Worm (Caenorhabditis elegans): ENCODE measurements around the gene tat-3.

DNA sequence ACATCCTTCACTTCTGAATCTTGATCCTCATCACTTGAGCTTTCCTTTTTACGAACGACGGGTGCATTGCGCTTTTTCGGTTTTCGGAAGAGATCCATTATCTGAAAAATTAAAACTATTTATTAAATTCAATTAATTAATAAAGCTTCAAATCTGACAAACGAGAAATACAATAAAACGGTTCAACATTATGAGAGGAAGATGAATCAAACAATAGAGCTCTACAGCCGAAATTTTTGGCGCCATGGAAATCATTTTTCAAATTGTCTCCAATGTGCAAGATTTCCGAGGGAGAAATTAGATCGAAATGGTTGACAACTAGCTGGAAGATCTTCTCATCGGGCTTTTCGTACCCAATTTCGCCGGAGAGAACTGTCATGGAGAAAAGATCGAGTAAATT is 27.0 kb upstream of the tat-3 start, which contains the start of gene rnf-113:
- TF ChIP-seq snpc-4 (tag; optimal IDR thresholded peaks at IDR 0.05) (no peak), nhr-12 (tag; optimal IDR thresholded peaks at IDR 0.05) (no peak), ztf-11 (tag; optimal IDR thresholded peaks at IDR 0.05) (no peak), lsy-2 (tag; optimal IDR thresholded peaks at IDR 0.05) (no peak)
